Worm (Caenorhabditis elegans): ENCODE measurements around the gene lin-13.

Gene lin-13

DNA sequence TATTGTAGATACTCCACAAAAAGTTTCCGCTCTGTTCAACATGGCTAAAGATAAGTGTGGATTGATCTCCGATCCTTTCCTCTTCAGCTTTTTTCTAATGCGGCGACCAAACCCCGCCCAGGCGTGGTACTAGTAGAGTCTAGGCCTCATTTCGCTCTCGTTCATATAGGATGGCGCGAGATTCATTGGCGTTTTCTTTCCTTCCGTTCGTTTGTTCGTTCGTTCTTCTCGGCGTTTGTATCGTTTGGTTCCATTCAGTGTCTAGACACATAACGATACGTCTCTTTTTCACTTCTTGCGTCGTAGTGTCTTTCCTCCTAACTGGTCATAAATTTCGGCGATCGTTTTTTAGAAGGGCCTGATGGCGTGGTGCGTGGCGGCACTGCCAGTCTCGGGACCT is 19.8 kb upstream of the lin-13 start:
- TF ChIP-seq npax-4 (tag; optimal IDR thresholded peaks at IDR 0.05) (peak; percentile 7), ceh-9 (tag; optimal IDR thresholded peaks at IDR 0.05) (no peak)

DNA sequence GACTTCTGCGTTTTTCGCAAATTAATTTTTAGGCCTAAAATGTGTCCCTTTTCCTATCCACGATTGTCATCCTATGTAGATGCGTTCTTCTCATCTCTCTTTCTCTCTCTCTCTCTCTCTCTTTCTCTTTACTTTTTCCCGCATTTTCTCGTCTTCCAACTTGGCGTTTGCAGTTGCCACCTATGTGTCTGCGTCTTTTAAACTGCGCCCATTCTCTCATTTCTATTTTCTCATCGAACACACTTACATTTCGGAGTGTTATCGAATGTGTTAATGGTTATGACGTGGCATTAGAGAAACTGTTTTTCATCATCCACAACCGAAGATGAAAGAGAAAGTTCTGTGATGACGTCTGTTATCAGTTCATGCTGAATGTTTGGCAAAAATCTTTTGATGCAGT is 19.2 kb upstream of the lin-13 start:
- TF ChIP-seq nfya-1 (tag; optimal IDR thresholded peaks at IDR 0.05), result peak; percentile 45
- no peak for TF ChIP-seq zip-5 (tag; optimal IDR thresholded peaks at IDR 0.05)
- TF ChIP-seq ztf-16 (tag; optimal IDR thresholded peaks at IDR 0.05), result no peak
- peak; percentile 13 for TF ChIP-seq rnt-1 (tag; optimal IDR thresholded peaks at IDR 0.05)
- TF ChIP-seq gmeb-2 (tag; optimal IDR thresholded peaks at IDR 0.05), result no peak
- no peak for TF ChIP-seq sdc-2 (tag; optimal IDR thresholded peaks at IDR 0.05)
- no peak for TF ChIP-seq hlh-8 (tag; optimal IDR thresholded peaks at IDR 0.05)
- peak; percentile 59 for TF ChIP-seq ref-2 (tag; optimal IDR thresholded peaks at IDR 0.05)
- TF ChIP-seq mec-3 (tag; optimal IDR thresholded peaks at IDR 0.05; ENCODE audit: borderline replicate concordance), result no peak
- peak; percentile 31 for TF ChIP-seq tbx-2 (tag; optimal IDR thresholded peaks at IDR 0.05)
- TF ChIP-seq ceh-31 (tag; optimal IDR thresholded peaks at IDR 0.05), result peak; percentile 26
- TF ChIP-seq unc-55 (GFP tag; optimal IDR thresholded peaks at IDR 0.05), result no peak
- TF ChIP-seq hlh-6 (tag; optimal IDR thresholded peaks at IDR 0.05), result no peak
- no peak for TF ChIP-seq lin-11 (tag; optimal IDR thresholded peaks at IDR 0.05)

ce11 chrIII:7726500-7726899 is 17.2 kb upstream of the lin-13 start:
- TF ChIP-seq ztf-16 (tag; optimal IDR thresholded peaks at IDR 0.05) (no peak), lin-11 (tag; optimal IDR thresholded peaks at IDR 0.05) (no peak), ceh-18 (tag; optimal IDR thresholded peaks at IDR 0.05) (no peak), hlh-8 (tag; optimal IDR thresholded peaks at IDR 0.05) (no peak), zip-5 (tag; optimal IDR thresholded peaks at IDR 0.05) (no peak), hlh-13 (GFP tag; optimal IDR thresholded peaks at IDR 0.05) (no peak), unc-42 (tag; optimal IDR thresholded peaks at IDR 0.05) (no peak), gmeb-2 (tag; optimal IDR thresholded peaks at IDR 0.05) (no peak)

DNA sequence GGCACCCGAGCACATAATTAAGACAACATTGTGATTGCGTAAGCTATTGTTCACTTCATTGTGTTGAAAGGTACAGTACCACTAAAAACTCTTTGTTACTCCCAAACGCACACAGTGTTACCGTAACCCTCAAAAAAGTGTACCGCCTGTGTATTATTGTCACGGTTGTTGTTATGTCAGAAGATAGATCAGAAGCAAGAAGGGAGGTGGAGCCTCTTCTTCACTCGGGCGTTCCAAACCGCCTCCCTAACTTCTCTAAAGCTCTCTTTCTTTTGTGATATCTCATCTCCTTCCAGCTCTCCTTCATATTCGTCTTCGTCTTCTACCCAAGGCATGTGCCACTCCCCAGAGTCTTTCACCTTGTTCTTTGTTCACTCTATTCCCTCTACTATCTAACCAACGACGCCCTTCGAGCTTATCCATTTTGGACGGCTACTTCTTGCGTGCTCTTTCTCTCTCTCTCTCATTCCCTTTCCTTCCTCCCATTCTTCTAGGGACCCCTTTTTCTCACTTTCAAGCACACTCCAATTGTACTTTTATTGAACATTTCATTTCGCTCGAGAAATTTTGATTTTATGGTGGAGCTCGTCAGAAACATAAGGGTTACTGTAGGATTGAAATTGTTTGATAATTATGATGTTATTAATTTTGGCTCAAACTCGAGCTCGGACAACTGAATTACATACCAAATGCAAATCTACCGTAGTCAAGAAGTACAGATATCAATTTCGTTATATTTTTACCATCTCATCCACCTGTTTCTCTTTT is 16.4 kb upstream of the lin-13 start:
- TF ChIP-seq nfya-1 (tag; optimal IDR thresholded peaks at IDR 0.05) (peak; percentile 34), sox-2 (GFP tag; IDR thresholded peaks at IDR 0.05) (peak; percentile 47), ceh-31 (tag; optimal IDR thresholded peaks at IDR 0.05) (peak; percentile 18), unc-42 (tag; optimal IDR thresholded peaks at IDR 0.05) (peak; percentile 54), K02D7.2 (tag; optimal IDR thresholded peaks at IDR 0.05) (no peak)

- no peak for TF ChIP-seq nfya-1 (tag; optimal IDR thresholded peaks at IDR 0.05)
- TF ChIP-seq ceh-24 (tag; optimal IDR thresholded peaks at IDR 0.05), result no peak
- peak; percentile 25 for TF ChIP-seq unc-42 (tag; optimal IDR thresholded peaks at IDR 0.05)
- TF ChIP-seq ceh-9 (tag; optimal IDR thresholded peaks at IDR 0.05), result no peak
- TF ChIP-seq ceh-34 (tag; optimal IDR thresholded peaks at IDR 0.05), result peak; percentile 50
- no peak for TF ChIP-seq C38D4.7 (GFP tag; optimal IDR thresholded peaks at IDR 0.05)
- TF ChIP-seq ceh-19 (GFP tag; optimal IDR thresholded peaks at IDR 0.05), result peak; percentile 31
These were observed 15.1 kb upstream of the lin-13 start for ce11 chrIII:7724433-7724832.

DNA sequence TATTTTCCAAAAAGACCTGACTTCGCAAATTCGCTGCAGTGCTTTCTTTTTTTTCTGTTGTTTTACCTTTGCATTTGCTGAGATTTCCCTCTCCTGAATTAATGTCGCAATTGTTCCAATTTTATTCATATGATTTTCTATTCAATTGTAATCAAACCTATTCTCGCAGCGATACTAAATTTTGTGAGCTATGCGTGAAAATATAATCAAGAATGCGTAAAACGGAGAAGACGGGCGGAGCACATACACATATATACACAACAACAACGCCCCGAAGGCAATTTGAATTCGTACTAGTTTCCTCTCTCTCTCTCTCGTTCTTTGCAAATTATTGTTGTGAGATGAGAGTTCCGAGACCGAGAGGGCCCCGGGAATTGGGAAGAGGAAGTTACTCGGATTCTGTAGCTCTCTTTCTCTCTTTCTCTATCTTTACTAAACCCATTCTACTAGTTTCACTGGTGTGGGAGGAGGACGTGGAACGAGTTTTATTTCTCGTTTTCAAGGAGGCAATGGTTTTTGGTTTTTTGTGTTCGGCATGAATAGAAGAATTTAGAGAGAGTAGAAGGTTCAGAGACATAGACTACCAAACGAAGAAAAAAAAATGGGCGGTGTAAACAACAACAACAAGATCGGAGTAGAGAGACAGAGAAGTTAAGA is 14.2 kb upstream of the lin-13 start:
- TF ChIP-seq unc-3 (GFP tag; conservative IDR thresholded peaks at IDR 0.05) (no peak), unc-3 (tag; optimal IDR thresholded peaks at IDR 0.05) (peak; percentile 1), ceh-31 (tag; optimal IDR thresholded peaks at IDR 0.05) (peak; percentile 71), ceh-19 (GFP tag; optimal IDR thresholded peaks at IDR 0.05) (no peak), ceh-48 (tag; optimal IDR thresholded peaks at IDR 0.05) (peak; percentile 5), unc-42 (tag; optimal IDR thresholded peaks at IDR 0.05) (peak; percentile 98), ceh-14 (tag; optimal IDR thresholded peaks at IDR 0.05) (peak; percentile 19), ttx-3 (tag; optimal IDR thresholded peaks at IDR 0.05) (no peak), fkh-10 (GFP tag; optimal IDR thresholded peaks at IDR 0.05) (peak; percentile 9)
